Worm (Caenorhabditis elegans) whole organism, mixed stage, embryonic: ENCODE data around the gene asna-1.

Source experiments
- mls-2 ChIP-seq: sonication (generic microtip); optimal IDR thresholded peaks from 2 replicates; lab custom pipeline; 2016; ENCODE audit warnings: mild to moderate bottlenecking, missing genetic modification characterization, moderate library complexity, missing compliant biosample characterization
- unc-39 ChIP-seq: fragments of 150-350 bp; optimal IDR thresholded peaks from 2 replicates; lab custom pipeline; 2014; ENCODE audit warnings: missing biosample characterization, missing genetic modification characterization

DNA sequence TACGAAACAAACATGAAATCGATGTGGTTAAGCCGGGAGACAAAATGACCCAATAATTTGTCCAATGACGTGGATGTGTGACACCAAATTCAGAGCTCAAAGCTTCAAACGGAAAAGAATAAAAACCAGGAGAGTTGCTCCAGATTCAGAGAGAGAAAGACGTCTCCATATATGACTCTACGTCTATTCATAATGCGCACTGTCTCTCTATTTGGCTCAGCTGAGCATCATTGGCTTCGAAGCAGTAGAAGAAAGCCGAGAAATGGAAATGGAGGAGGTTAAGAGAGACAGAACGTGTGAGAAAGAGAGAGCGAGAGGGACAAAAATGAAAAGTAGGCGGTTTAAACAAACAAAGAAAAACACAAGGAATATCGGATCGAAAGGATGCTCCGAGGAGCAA lies 8.6 kb upstream of the asna-1 start:
- TF ChIP-seq mls-2 (tag; lab: Kevin White, UChicago) = no peak
- no peak for TF ChIP-seq unc-39 (tag; lab: Kevin White, UChicago)
